Worm (Caenorhabditis elegans) whole organism, L1 larva: ENCODE measurements around the gene F17C11.2.
A peak's percentile ranks its signal among the peaks of the same experiment; 100 is the strongest.

Experiments used
- C04F5.9 ChIP-seq: sonication (generic microtip); optimal IDR thresholded peaks from 2 replicates; lab custom pipeline; 2016; ENCODE audit warnings: missing genetic modification characterization, missing compliant biosample characterization
- C16A3.4 ChIP-seq: fragments of 150-350 bp; optimal IDR thresholded peaks from 2 replicates; lab custom pipeline; 2014; ENCODE audit warnings: missing biosample characterization, missing genetic modification characterization
- F16B12.6 ChIP-seq: fragments of 150-350 bp; optimal IDR thresholded peaks from 2 replicates; lab custom pipeline; 2014; ENCODE audit warnings: missing biosample characterization, missing genetic modification characterization
- aha-1 ChIP-seq: fragments of 150-350 bp; optimal IDR thresholded peaks from 2 replicates; lab custom pipeline; 2014; ENCODE audit warnings: missing biosample characterization, missing genetic modification characterization
- aly-2 ChIP-seq: fragments of 150-350 bp; optimal IDR thresholded peaks from 2 replicates; lab custom pipeline; 2014; ENCODE audit warnings: missing biosample characterization, missing genetic modification characterization
- ama-1 ChIP-seq: fragments of 150-350 bp; optimal IDR thresholded peaks from 2 replicates; lab custom pipeline; 2014
- ceh-63 ChIP-seq: fragments of 200-800 bp; sonication (Bioruptor generic); optimal IDR thresholded peaks from 2 replicates; lab custom pipeline; 2018; ENCODE audit warnings: mild to moderate bottlenecking, missing genetic modification characterization, missing compliant biosample characterization
- ceh-8 ChIP-seq: fragments of 200-800 bp; sonication (Bioruptor generic); optimal IDR thresholded peaks from 2 replicates; lab custom pipeline; 2018; ENCODE audit warnings: mild to moderate bottlenecking, missing genetic modification characterization, moderate library complexity, missing compliant biosample characterization
- ceh-90 ChIP-seq: sonication (generic microtip); optimal IDR thresholded peaks from 2 replicates; lab custom pipeline; 2016; ENCODE audit warnings: missing genetic modification characterization, missing compliant biosample characterization
- dpl-1 ChIP-seq, 3 experiments: fragments of 150-350 bp in 2 of 3; sonication (generic microtip) in 1 of 3; optimal IDR thresholded peaks; 2 replicates each; lab custom pipeline; 2014 to 2017; ENCODE audit warnings: missing biosample characterization in 3 of 3, missing genetic modification characterization in 3 of 3, missing genetic modification reagents in 3 of 3
- dsc-1 ChIP-seq: sonication (generic microtip); optimal IDR thresholded peaks from 2 replicates; lab custom pipeline; 2016; ENCODE audit warnings: mild to moderate bottlenecking, missing genetic modification characterization, missing compliant biosample characterization
- efl-1 ChIP-seq, 4 experiments: fragments of 150-350 bp; optimal IDR thresholded peaks in 3 of 4; peaks in 1 of 4; 1 replicate in 1 of 4; 2 replicates in 3 of 4; lab custom pipeline; 2014; ENCODE audit warnings: missing biosample characterization in 2 of 4, missing genetic modification characterization in 2 of 4, missing genetic modification reagents in 2 of 4
- efl-3 ChIP-seq: fragments of 200-800 bp; sonication (Bioruptor generic); optimal IDR thresholded peaks from 2 replicates; lab custom pipeline; 2018; ENCODE audit warnings: mild to moderate bottlenecking, missing genetic modification characterization, missing compliant biosample characterization
- egl-27 ChIP-seq, 2 experiments: fragments of 150-350 bp in 1 of 2; sonication (generic microtip); optimal IDR thresholded peaks; 3 replicates each; lab custom pipeline; 2017 to 2018; ENCODE audit warnings: missing biosample characterization in 2 of 2, missing genetic modification characterization in 2 of 2, missing genetic modification reagents in 2 of 2
- elt-3 ChIP-seq, 6 experiments: fragments of 150-350 bp in 1 of 6; sonication (generic microtip); optimal IDR thresholded peaks; 2 replicates each; lab custom pipeline; 2017 to 2018; ENCODE audit warnings: missing biosample characterization in 6 of 6, missing genetic modification characterization in 6 of 6, inconsistent platforms in 1 of 6
- fkh-4 ChIP-seq: sonication (generic microtip); optimal IDR thresholded peaks from 2 replicates; lab custom pipeline; 2016; ENCODE audit warnings: missing compliant biosample characterization, missing genetic modification characterization, borderline replicate concordance
- fkh-8 ChIP-seq: sonication (generic microtip); optimal IDR thresholded peaks from 2 replicates; lab custom pipeline; 2016; ENCODE audit warnings: mild to moderate bottlenecking, missing genetic modification characterization, missing compliant biosample characterization
- hpl-2 ChIP-seq: fragments of 150-350 bp; optimal IDR thresholded peaks from 2 replicates; lab custom pipeline; 2014; ENCODE audit warnings: missing biosample characterization, missing genetic modification reagents, missing genetic modification characterization
- jun-1 ChIP-seq: fragments of 150-350 bp; optimal IDR thresholded peaks from 2 replicates; lab custom pipeline; 2014; ENCODE audit warnings: missing biosample characterization, missing genetic modification reagents, missing genetic modification characterization
- lin-13 ChIP-seq: fragments of 150-350 bp; optimal IDR thresholded peaks from 2 replicates; lab custom pipeline; 2014; ENCODE audit warnings: missing biosample characterization, missing genetic modification reagents, missing genetic modification characterization
- lin-14 ChIP-seq: fragments of 200-800 bp; sonication (Bioruptor generic); optimal IDR thresholded peaks from 2 replicates; lab custom pipeline; 2018; ENCODE audit warnings: mild to moderate bottlenecking, missing genetic modification characterization, moderate library complexity, missing compliant biosample characterization
- lin-15B ChIP-seq: fragments of 150-350 bp; sonication (generic microtip); optimal IDR thresholded peaks from 3 replicates; lab custom pipeline; 2014; ENCODE audit warnings: missing biosample characterization, missing genetic modification characterization
- lir-3 ChIP-seq: sonication (generic microtip); optimal IDR thresholded peaks from 2 replicates; lab custom pipeline; 2016; ENCODE audit warnings: mild to moderate bottlenecking, missing genetic modification characterization, moderate library complexity, missing compliant biosample characterization; ENCODE audit not compliant: poor library complexity
- lsy-2 ChIP-seq, 2 experiments: fragments of 150-350 bp; optimal IDR thresholded peaks; 2 replicates each; lab custom pipeline; 2014; ENCODE audit warnings: missing biosample characterization in 2 of 2, missing genetic modification characterization in 2 of 2
- mab-9 ChIP-seq: fragments of 200-800 bp; sonication (Bioruptor generic); IDR thresholded peaks from 2 replicates; pipeline ENCODE4 v1.3.6; 2022; ENCODE audit warnings: missing genetic modification reagents, missing genetic modification characterization, missing compliant biosample characterization
- mdl-1 ChIP-seq, 2 experiments: fragments of 150-350 bp; optimal IDR thresholded peaks; 2 replicates each; lab custom pipeline; 2014 to 2017; ENCODE audit warnings: missing biosample characterization in 2 of 2, missing genetic modification characterization in 2 of 2, inconsistent platforms in 1 of 2
- mep-1 ChIP-seq: fragments of 150-350 bp; optimal IDR thresholded peaks from 2 replicates; lab custom pipeline; 2014; ENCODE audit warnings: missing biosample characterization, missing genetic modification characterization
- nhr-11 ChIP-seq: fragments of 150-350 bp; optimal IDR thresholded peaks from 2 replicates; lab custom pipeline; 2014; ENCODE audit warnings: missing biosample characterization, missing genetic modification characterization
- nhr-19 ChIP-seq: fragments of 200-800 bp; sonication (Bioruptor generic); conservative IDR thresholded peaks from 2 replicates; pipeline ENCODE4 v1.3.6; 2022; ENCODE audit warnings: missing genetic modification characterization, missing compliant biosample characterization
- nhr-47 ChIP-seq: sonication (generic microtip); optimal IDR thresholded peaks from 2 replicates; lab custom pipeline; 2016; ENCODE audit warnings: mild to moderate bottlenecking, missing genetic modification characterization, moderate library complexity, missing compliant biosample characterization
- nhr-76 ChIP-seq: sonication (generic microtip); optimal IDR thresholded peaks from 2 replicates; lab custom pipeline; 2017; ENCODE audit warnings: missing biosample characterization, missing genetic modification characterization
- nhr-77 ChIP-seq: fragments of 150-350 bp; optimal IDR thresholded peaks from 2 replicates; lab custom pipeline; 2014; ENCODE audit warnings: missing biosample characterization, missing genetic modification characterization
- pag-3 ChIP-seq: sonication (generic microtip); optimal IDR thresholded peaks from 2 replicates; lab custom pipeline; 2017; ENCODE audit warnings: missing genetic modification characterization, mild to moderate bottlenecking, missing compliant biosample characterization, antibody characterized with exemption, borderline replicate concordance; ENCODE audit not compliant: insufficient read depth
- pax-3 ChIP-seq: fragments of 200-800 bp; sonication (Bioruptor generic); optimal IDR thresholded peaks from 2 replicates; lab custom pipeline; 2018; ENCODE audit warnings: mild to moderate bottlenecking, missing genetic modification characterization, moderate library complexity, missing compliant biosample characterization
- rnt-1 ChIP-seq: sonication (generic microtip); optimal IDR thresholded peaks from 2 replicates; lab custom pipeline; 2016; ENCODE audit warnings: mild to moderate bottlenecking, missing genetic modification characterization, moderate library complexity, missing compliant biosample characterization
- skn-1 ChIP-seq: fragments of 150-350 bp; optimal IDR thresholded peaks from 2 replicates; lab custom pipeline; 2014; ENCODE audit warnings: missing biosample characterization, missing genetic modification characterization
- snu-23 ChIP-seq: sonication (generic microtip); optimal IDR thresholded peaks from 2 replicates; lab custom pipeline; 2016; ENCODE audit warnings: missing genetic modification characterization, missing compliant biosample characterization
- sptf-1 ChIP-seq: fragments of 150-350 bp; optimal IDR thresholded peaks from 2 replicates; lab custom pipeline; 2014; ENCODE audit warnings: missing biosample characterization, missing genetic modification characterization
- sup-37 ChIP-seq: fragments of 200-800 bp; sonication (Bioruptor generic); optimal IDR thresholded peaks from 2 replicates; lab custom pipeline; 2018; ENCODE audit warnings: mild to moderate bottlenecking, missing genetic modification characterization, missing compliant biosample characterization
- swsn-7 ChIP-seq: sonication (generic microtip); optimal IDR thresholded peaks from 2 replicates; lab custom pipeline; 2016; ENCODE audit warnings: missing genetic modification characterization, missing compliant biosample characterization
- tbx-2 ChIP-seq: sonication (generic microtip); optimal IDR thresholded peaks from 2 replicates; lab custom pipeline; 2016; ENCODE audit warnings: missing genetic modification characterization, missing compliant biosample characterization
- tlp-1 ChIP-seq: fragments of 150-350 bp; optimal IDR thresholded peaks from 2 replicates; lab custom pipeline; 2014; ENCODE audit warnings: missing biosample characterization, missing genetic modification characterization
- unc-130 ChIP-seq: fragments of 150-350 bp; optimal IDR thresholded peaks from 2 replicates; lab custom pipeline; 2017; ENCODE audit warnings: missing biosample characterization, missing genetic modification characterization, inconsistent platforms
- unc-30 ChIP-seq: sonication (generic microtip); optimal IDR thresholded peaks from 2 replicates; lab custom pipeline; 2017; ENCODE audit warnings: missing biosample characterization, missing genetic modification characterization
- unc-62 ChIP-seq: fragments of 150-350 bp; optimal IDR thresholded peaks from 2 replicates; lab custom pipeline; 2014; ENCODE audit warnings: missing biosample characterization, missing genetic modification reagents, missing genetic modification characterization
- unc-98 ChIP-seq: fragments of 200-800 bp; sonication (Bioruptor generic); IDR thresholded peaks from 2 replicates; pipeline ENCODE4 v1.3.6; 2022; ENCODE audit warnings: missing genetic modification characterization, missing compliant biosample characterization
- vab-15 ChIP-seq: sonication (generic microtip); optimal IDR thresholded peaks from 2 replicates; lab custom pipeline; 2017; ENCODE audit warnings: missing genotype, mild to moderate bottlenecking, missing genetic modification characterization, missing compliant biosample characterization
- xbp-1 ChIP-seq: sonication (generic microtip); optimal IDR thresholded peaks from 2 replicates; lab custom pipeline; 2016; ENCODE audit warnings: missing genetic modification characterization, missing compliant biosample characterization
- zag-1 ChIP-seq: fragments of 150-350 bp; optimal IDR thresholded peaks from 2 replicates; lab custom pipeline; 2014; ENCODE audit warnings: missing biosample characterization, missing genetic modification characterization
- zip-4 ChIP-seq: fragments of 200-800 bp; sonication (Bioruptor generic); optimal IDR thresholded peaks from 2 replicates; lab custom pipeline; 2018; ENCODE audit warnings: mild to moderate bottlenecking, missing genetic modification characterization, moderate library complexity, missing compliant biosample characterization
- ztf-4 ChIP-seq: fragments of 150-350 bp; optimal IDR thresholded peaks from 2 replicates; lab custom pipeline; 2014; ENCODE audit warnings: missing biosample characterization, missing genetic modification characterization

The F17C11.2 gene

ce11 chrV:10961448-10961870 is 13.4 kb downstream of the F17C11.2 start (continued):
- peak; percentile 18 for TF ChIP-seq zip-4
- TF ChIP-seq efl-1 (optimal IDR thresholded peaks at IDR 0.05; lab: Kevin White, UChicago): peak; percentile 26 to 49
- peak; percentile 22 to 94 for TF ChIP-seq efl-1 (GFP tag; optimal IDR thresholded peaks at IDR 0.05 in 1 of 2; lab: Kevin White, UChicago)
- TF ChIP-seq unc-130: no peak
- TF ChIP-seq aha-1 (tag; lab: Kevin White, UChicago): no peak
- no peak for TF ChIP-seq tlp-1
- TF ChIP-seq unc-30: no peak
- peak; percentile 77 for TF ChIP-seq xbp-1 (tag; lab: Kevin White, UChicago)
- peak; percentile 5 for TF ChIP-seq pag-3
- peak; percentile 85 for TF ChIP-seq snu-23
- peak; percentile 37 for TF ChIP-seq skn-1 (tag; lab: Kevin White, UChicago)
- TF ChIP-seq C04F5.9 (tag; lab: Kevin White, UChicago): no peak
- TF ChIP-seq jun-1 (tag; lab: Kevin White, UChicago): peak; percentile 15
- peak; percentile 95 for TF ChIP-seq dsc-1 (tag; lab: Kevin White, UChicago)
- TF ChIP-seq nhr-11: no peak
- no peak for TF ChIP-seq F16B12.6 (tag; lab: Kevin White, UChicago)
- TF ChIP-seq lin-14: peak; percentile 96
- TF ChIP-seq pax-3 (tag; lab: Kevin White, UChicago): no peak
- peak; percentile 48 for TF ChIP-seq nhr-77
- TF ChIP-seq ztf-4: peak; percentile 61
- TF ChIP-seq lin-13: no peak
- peak in 2 of 3 experiments; percentile 23 to 42 for TF ChIP-seq dpl-1 (GFP tag; optimal IDR thresholded peaks at IDR 0.05; lab: Kevin White, UChicago)
- no peak for TF ChIP-seq ama-1
- no peak for TF ChIP-seq ceh-90 (tag; lab: Kevin White, UChicago)
- 0 out of 2 replicates have a peak, but pooled peaks have one; percentile 37 for TF ChIP-seq mab-9
- TF ChIP-seq nhr-47 (tag; lab: Kevin White, UChicago): peak; percentile 73
- TF ChIP-seq ceh-8: peak; percentile 74
- TF ChIP-seq hpl-2: no peak
- no peak for TF ChIP-seq unc-98
- peak in 1 of 2 experiments; percentile 44 for TF ChIP-seq egl-27 (tag; optimal IDR thresholded peaks at IDR 0.05; lab: Kevin White, UChicago)
- TF ChIP-seq rnt-1: peak; percentile 42
- TF ChIP-seq elt-3 (tag; optimal IDR thresholded peaks at IDR 0.05; lab: Kevin White, UChicago): no peak

DNA sequence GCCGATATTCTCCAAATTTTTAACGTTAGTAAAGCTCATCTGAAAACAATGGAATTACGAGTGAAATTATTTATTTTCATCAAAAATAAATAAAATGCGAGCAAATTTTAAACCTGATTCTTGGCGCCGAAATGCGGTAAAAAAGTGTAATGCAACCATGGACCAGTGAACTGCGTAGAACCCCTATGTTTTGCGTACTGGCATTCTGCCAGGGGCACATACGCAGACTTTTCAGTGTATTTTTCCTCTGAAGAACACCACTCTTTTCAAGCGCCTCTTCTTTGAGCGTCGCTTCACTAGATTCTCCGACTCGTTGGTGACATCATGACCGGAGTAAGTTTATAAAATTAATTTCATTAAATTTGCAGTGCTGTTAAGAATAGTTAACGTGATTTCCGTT is 17.5 kb downstream of the F17C11.2 start, which contains the start of the genes ctf-4 and eef-1G:
ctf-4 (minus strand) TSS at position 39 of the 400 bp plus-strand sequence.
eef-1G (plus strand) TSS at position 219 of the 400 bp plus-strand sequence.
- TF ChIP-seq F16B12.6 (tag; lab: Kevin White, UChicago) (peak; percentile 68), nhr-47 (tag; lab: Kevin White, UChicago) (peak; percentile 96), pag-3 (no peak), sptf-1 (tag; lab: Kevin White, UChicago) (no peak), ama-1 (peak; percentile 51), efl-3 (no peak), mdl-1 (tag; optimal IDR thresholded peaks at IDR 0.05; lab: Kevin White, UChicago) (peak in 1 of 2 experiments; percentile 93), aly-2 (tag; lab: Kevin White, UChicago) (peak; percentile 70), nhr-11 (peak; percentile 69), nhr-76 (tag; lab: Kevin White, UChicago) (peak; percentile 15), unc-62 (GFP tag; lab: Kevin White, UChicago) (no peak), aha-1 (tag; lab: Kevin White, UChicago) (peak; percentile 47), nhr-19 (GFP tag; lab: Robert Waterston, UW) (peak; percentile 99), sup-37 (GFP tag; lab: Kevin White, UChicago) (peak; percentile 71), lir-3 (tag; lab: Kevin White, UChicago) (peak; percentile 81), fkh-8 (peak; percentile 97), fkh-4 (tag; lab: Kevin White, UChicago) (peak; percentile 67), ceh-90 (tag; lab: Kevin White, UChicago) (no peak), lsy-2 (tag; optimal IDR thresholded peaks at IDR 0.05; lab: Kevin White, UChicago) (peak; percentile 94 to 97), vab-15 (tag; lab: Kevin White, UChicago) (peak; percentile 74), hpl-2 (peak; percentile 89), efl-1 (optimal IDR thresholded peaks at IDR 0.05; lab: Kevin White, UChicago) (peak; percentile 96 to 99), efl-1 (GFP tag; optimal IDR thresholded peaks at IDR 0.05 in 1 of 2; lab: Kevin White, UChicago) (peak; percentile 94 to 99), C16A3.4 (tag; lab: Kevin White, UChicago) (peak; percentile 98), ceh-63 (GFP tag; lab: Kevin White, UChicago) (no peak), swsn-7 (tag; lab: Kevin White, UChicago) (peak; percentile 95), pax-3 (tag; lab: Kevin White, UChicago) (peak; percentile 91), tbx-2 (tag; lab: Kevin White, UChicago) (peak; percentile 97), mep-1 (tag; lab: Kevin White, UChicago) (peak; percentile 98), lin-15B (tag; lab: Kevin White, UChicago) (peak; percentile 92), elt-3 (tag; optimal IDR thresholded peaks at IDR 0.05; lab: Kevin White, UChicago) (peak in 4 of 6 experiments; percentile 30 to 96 (median 94)), zag-1 (peak; percentile 46), jun-1 (tag; lab: Kevin White, UChicago) (peak; percentile 91)
